Worm (Caenorhabditis elegans): ENCODE results near the gene polq-1.
A peak's percentile ranks its signal among the peaks of the same experiment; 100 is the strongest.

polq-1 gene

ce11 chrIII:5834663-5835062, 31.7 kb upstream of the polq-1 start:
- TF ChIP-seq dao-5 (tag; optimal IDR thresholded peaks at IDR 0.05) (no peak), him-1 (tag; optimal IDR thresholded peaks at IDR 0.05) (no peak), W03F9.2 (tag; optimal IDR thresholded peaks at IDR 0.05) (no peak)

- TF ChIP-seq W03F9.2 (tag; optimal IDR thresholded peaks at IDR 0.05) (no peak), him-1 (tag; optimal IDR thresholded peaks at IDR 0.05) (no peak), dao-5 (tag; optimal IDR thresholded peaks at IDR 0.05) (no peak)
Measured at ce11 chrIII:5834053-5834452, 31.1 kb upstream of the polq-1 start, which contains the start of gene R12B2.6. Gene R12B2.6 (minus strand): TSS chrIII:5834153.

- no peak for TF ChIP-seq W03F9.2 (tag; optimal IDR thresholded peaks at IDR 0.05)
- no peak for TF ChIP-seq dao-5 (tag; optimal IDR thresholded peaks at IDR 0.05)
- no peak for TF ChIP-seq him-1 (tag; optimal IDR thresholded peaks at IDR 0.05)
Measured at ce11 chrIII:5833376-5833775, 30.4 kb upstream of the polq-1 start, which contains the start of the genes R12B2.13 and mdt-15. Gene R12B2.13 (minus strand): TSS chrIII:5833476. Gene mdt-15 (minus strand): TSS chrIII:5833751.

ce11 chrIII:5832442-5832841, 29.5 kb upstream of the polq-1 start:
- TF ChIP-seq W03F9.2 (tag; optimal IDR thresholded peaks at IDR 0.05) (no peak), dao-5 (tag; optimal IDR thresholded peaks at IDR 0.05) (no peak), him-1 (tag; optimal IDR thresholded peaks at IDR 0.05) (no peak)

ce11 chrIII:5828065-5828464, 25.1 kb upstream of the polq-1 start:
- TF ChIP-seq W03F9.2 (tag; optimal IDR thresholded peaks at IDR 0.05): no peak
- TF ChIP-seq him-1 (tag; optimal IDR thresholded peaks at IDR 0.05): no peak
- no peak for TF ChIP-seq dao-5 (tag; optimal IDR thresholded peaks at IDR 0.05)

ce11 chrIII:5826895-5827437, 24.0 kb upstream of the polq-1 start:
- TF ChIP-seq him-1 (tag; optimal IDR thresholded peaks at IDR 0.05): peak; percentile 39
- TF ChIP-seq dao-5 (tag; optimal IDR thresholded peaks at IDR 0.05): no peak
- no peak for TF ChIP-seq W03F9.2 (tag; optimal IDR thresholded peaks at IDR 0.05)

ce11 chrIII:5824450-5824972, 21.6 kb upstream of the polq-1 start:
- TF ChIP-seq W03F9.2 (tag; optimal IDR thresholded peaks at IDR 0.05) (no peak), him-1 (tag; optimal IDR thresholded peaks at IDR 0.05) (no peak), dao-5 (tag; optimal IDR thresholded peaks at IDR 0.05) (no peak)

- no peak for TF ChIP-seq W03F9.2 (tag; optimal IDR thresholded peaks at IDR 0.05)
- no peak for TF ChIP-seq him-1 (tag; optimal IDR thresholded peaks at IDR 0.05)
Measured at ce11 chrIII:5823617-5824016, 20.7 kb upstream of the polq-1 start, which contains the start of gene R12B2.8. Gene R12B2.8 (plus strand): TSS chrIII:5823917.

- TF ChIP-seq him-1 (tag; optimal IDR thresholded peaks at IDR 0.05): no peak
- no peak for TF ChIP-seq dao-5 (tag; optimal IDR thresholded peaks at IDR 0.05)
- no peak for TF ChIP-seq W03F9.2 (tag; optimal IDR thresholded peaks at IDR 0.05)
Measured at ce11 chrIII:5822816-5823215, 19.9 kb upstream of the polq-1 start.

- no peak for TF ChIP-seq W03F9.2 (tag; optimal IDR thresholded peaks at IDR 0.05)
Measured at ce11 chrIII:5815932-5816331, 13.0 kb upstream of the polq-1 start, which contains the start of gene sma-4. Gene sma-4 (plus strand): TSS chrIII:5816232.

- TF ChIP-seq dao-5 (tag; optimal IDR thresholded peaks at IDR 0.05) (no peak), him-1 (tag; optimal IDR thresholded peaks at IDR 0.05) (no peak), W03F9.2 (tag; optimal IDR thresholded peaks at IDR 0.05) (no peak)
Measured at ce11 chrIII:5814799-5815198, 11.8 kb upstream of the polq-1 start, which contains the start of gene R12B2.7. Gene R12B2.7 (plus strand): TSS chrIII:5815045.

- no peak for TF ChIP-seq W03F9.2 (tag; optimal IDR thresholded peaks at IDR 0.05)
- no peak for TF ChIP-seq dao-5 (tag; optimal IDR thresholded peaks at IDR 0.05)
- TF ChIP-seq him-1 (tag; optimal IDR thresholded peaks at IDR 0.05): no peak
Measured at ce11 chrIII:5814098-5814497, 11.1 kb upstream of the polq-1 start.

- TF ChIP-seq him-1 (tag; optimal IDR thresholded peaks at IDR 0.05) (no peak), W03F9.2 (tag; optimal IDR thresholded peaks at IDR 0.05) (peak; percentile 1), dao-5 (tag; optimal IDR thresholded peaks at IDR 0.05) (no peak)
Measured at ce11 chrIII:5813501-5813900, 10.5 kb upstream of the polq-1 start.

- no peak for TF ChIP-seq dao-5 (tag; optimal IDR thresholded peaks at IDR 0.05)
- TF ChIP-seq him-1 (tag; optimal IDR thresholded peaks at IDR 0.05): no peak
Measured at ce11 chrIII:5812672-5813071, 9.7 kb upstream of the polq-1 start.

- TF ChIP-seq him-1 (tag; optimal IDR thresholded peaks at IDR 0.05) (no peak), W03F9.2 (tag; optimal IDR thresholded peaks at IDR 0.05) (no peak), dao-5 (tag; optimal IDR thresholded peaks at IDR 0.05) (no peak)
Measured at ce11 chrIII:5811957-5812356, 9.0 kb upstream of the polq-1 start.
